Fruit fly (Drosophila melanogaster) whole organism, pupa: ENCODE data around the gene Syx18.
A peak's percentile ranks its signal among the peaks of the same experiment; 100 is the strongest.

Experiments used
- CG10348 ChIP-seq: fragments of 200-800 bp; sonication (Bioruptor generic); IDR thresholded peaks from 2 replicates; pipeline ENCODE4 v1.3.6; 2022; ENCODE audit warnings: missing biosample characterization, missing genetic modification characterization
- CG12605 ChIP-seq: fragments of 200-800 bp; sonication (Bioruptor generic); IDR thresholded peaks from 2 replicates; pipeline ENCODE4 v1.3.6; 2022; ENCODE audit warnings: missing biosample characterization, missing genetic modification characterization
- CG13204 ChIP-seq: fragments of 200-800 bp; sonication (Bioruptor generic); optimal IDR thresholded peaks from 2 replicates; lab custom pipeline; 2018; ENCODE audit warnings: missing biosample characterization, mild to moderate bottlenecking, missing genetic modification characterization, moderate library complexity
- CG14655 ChIP-seq: fragments of 200-800 bp; sonication (Bioruptor generic); optimal IDR thresholded peaks from 3 replicates; lab custom pipeline; 2017; ENCODE audit warnings: mild to moderate bottlenecking, missing biosample characterization, missing genetic modification reagents, missing genetic modification characterization
- CG15710 ChIP-seq: fragments of 200-800 bp; sonication (Bioruptor generic); optimal IDR thresholded peaks from 2 replicates; lab custom pipeline; 2018; ENCODE audit warnings: missing biosample characterization, mild to moderate bottlenecking, missing genetic modification characterization, moderate library complexity
- CG17806 ChIP-seq: fragments of 200-800 bp; sonication (Bioruptor generic); optimal IDR thresholded peaks from 2 replicates; lab custom pipeline; 2018; ENCODE audit warnings: missing biosample characterization, mild to moderate bottlenecking, missing genetic modification characterization, moderate library complexity
- CG32121 ChIP-seq: fragments of 200-800 bp; sonication (Bioruptor generic); IDR thresholded peaks from 2 replicates; pipeline ENCODE4 v1.3.6; 2022; ENCODE audit warnings: missing biosample characterization, missing genetic modification characterization
- CG34367 ChIP-seq: fragments of 200-800 bp; sonication (Bioruptor generic); optimal IDR thresholded peaks from 2 replicates; lab custom pipeline; 2018; ENCODE audit warnings: missing biosample characterization, mild to moderate bottlenecking, missing genetic modification characterization
- CG4496 ChIP-seq: fragments of 200-800 bp; sonication (Bioruptor generic); IDR thresholded peaks from 3 replicates; pipeline ENCODE4 v1.3.6; 2022; ENCODE audit warnings: missing biosample characterization, missing genetic modification characterization
- CG8159 ChIP-seq: fragments of 200-800 bp; sonication (Bioruptor generic); optimal IDR thresholded peaks from 3 replicates; lab custom pipeline; 2018; ENCODE audit warnings: missing biosample characterization, mild to moderate bottlenecking, missing genetic modification characterization, moderate library complexity
- CG8301 ChIP-seq: fragments of 200-800 bp; sonication (Bioruptor generic); optimal IDR thresholded peaks from 2 replicates; lab custom pipeline; 2018; ENCODE audit warnings: missing biosample characterization, mild to moderate bottlenecking, missing genetic modification characterization
- CG9948 ChIP-seq: fragments of 200-800 bp; sonication (Bioruptor generic); optimal IDR thresholded peaks from 2 replicates; lab custom pipeline; 2018; ENCODE audit warnings: missing biosample characterization, mild to moderate bottlenecking, missing genetic modification characterization, moderate library complexity
- D1 ChIP-seq: fragments of 200-800 bp; sonication (Bioruptor generic); optimal IDR thresholded peaks from 2 replicates; lab custom pipeline; 2018; ENCODE audit warnings: missing biosample characterization, mild to moderate bottlenecking, missing genetic modification characterization, moderate library complexity
- EcR ChIP-seq: fragments of 200-800 bp; sonication (Bioruptor generic); optimal IDR thresholded peaks from 3 replicates; lab custom pipeline; 2019; ENCODE audit warnings: missing biosample characterization, missing genetic modification characterization, mild to moderate bottlenecking, moderate library complexity, missing genetic modification reagents
- Ets98B ChIP-seq: fragments of 200-800 bp; sonication (Bioruptor generic); IDR thresholded peaks from 2 replicates; pipeline ENCODE4 v1.3.6; 2022; ENCODE audit warnings: missing biosample characterization, missing genetic modification characterization
- Pif1A ChIP-seq: fragments of 200-800 bp; sonication (Bioruptor generic); optimal IDR thresholded peaks from 3 replicates; lab custom pipeline; 2016; ENCODE audit warnings: missing biosample characterization, missing genetic modification characterization
- Pif1B ChIP-seq: fragments of 200-800 bp; sonication (Bioruptor generic); optimal IDR thresholded peaks from 3 replicates; lab custom pipeline; 2016; ENCODE audit warnings: missing biosample characterization, missing genetic modification characterization
- Snoo ChIP-seq: fragments of 200-800 bp; sonication (Bioruptor generic); optimal IDR thresholded peaks from 3 replicates; lab custom pipeline; 2017; ENCODE audit warnings: missing biosample characterization, mild to moderate bottlenecking, missing genetic modification characterization, inconsistent platforms
- fd96Ca ChIP-seq: fragments of 200-800 bp; sonication (Bioruptor generic); IDR thresholded peaks from 3 replicates; pipeline ENCODE4 v1.3.6; 2022; ENCODE audit warnings: missing biosample characterization, missing genetic modification characterization
- gl ChIP-seq: fragments of 200-800 bp; sonication (Bioruptor generic); optimal IDR thresholded peaks from 2 replicates; lab custom pipeline; 2018; ENCODE audit warnings: missing biosample characterization, mild to moderate bottlenecking, missing genetic modification characterization
- rn ChIP-seq: fragments of 200-800 bp; sonication (Bioruptor generic); IDR thresholded peaks from 2 replicates; pipeline ENCODE4 v1.3.6; 2022; ENCODE audit warnings: missing biosample characterization, missing genetic modification characterization

Gene Syx18

DNA sequence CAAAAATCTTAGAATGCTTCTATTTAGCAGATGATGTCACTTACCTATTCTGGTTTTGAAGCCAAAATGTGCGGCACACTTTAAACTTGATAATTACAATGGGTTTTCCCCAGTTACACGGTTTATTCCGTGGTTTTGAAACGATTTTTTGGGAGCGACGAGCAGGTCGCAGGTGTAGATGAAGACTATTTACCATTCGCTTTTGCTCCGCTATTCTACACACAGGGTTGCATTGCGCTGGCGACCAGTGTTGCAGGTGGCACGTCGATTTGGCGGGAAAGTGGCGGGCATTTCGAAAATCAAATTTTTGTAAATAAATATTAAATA is 42.7 kb downstream of the Syx18 start, which contains the start of gene REPTOR:
Gene REPTOR (minus strand): TSS at position 196 of the 327 bp plus-strand sequence.
- no peak for TF ChIP-seq Ets98B (GFP tag; lab: Robert Waterston, UW)
- TF ChIP-seq CG14655 (GFP tag; lab: Kevin White, UChicago), result no peak
- no peak for TF ChIP-seq EcR (GFP tag; lab: Kevin White, UChicago)
- TF ChIP-seq rn, result no peak
- no peak for TF ChIP-seq fd96Ca (GFP tag; lab: Robert Waterston, UW)
- TF ChIP-seq CG8159, result no peak
- TF ChIP-seq Snoo (tag; lab: Kevin White, UChicago), result peak; percentile 24
- peak; percentile 34 for TF ChIP-seq Pif1B (GFP tag; lab: Kevin White, UChicago)
- TF ChIP-seq CG10348, result no peak
- no peak for TF ChIP-seq CG34367 (tag; lab: Kevin White, UChicago)
- no peak for TF ChIP-seq CG13204 (GFP tag; lab: Kevin White, UChicago)
- TF ChIP-seq CG15710 (tag; lab: Kevin White, UChicago), result peak; percentile 11
- no peak for TF ChIP-seq Pif1A (GFP tag; lab: Kevin White, UChicago)
- TF ChIP-seq CG32121 (GFP tag; lab: Robert Waterston, UW), result no peak
- TF ChIP-seq CG9948, result no peak
- TF ChIP-seq CG17806 (tag; lab: Kevin White, UChicago), result no peak
- TF ChIP-seq CG4496 (GFP tag; lab: Robert Waterston, UW), result no peak
- TF ChIP-seq CG8301 (tag; lab: Kevin White, UChicago), result no peak
- TF ChIP-seq D1 (tag; lab: Kevin White, UChicago), result no peak
- no peak for TF ChIP-seq CG12605
- no peak for TF ChIP-seq gl (tag; lab: Kevin White, UChicago)
- TF ChIP-seq, all 21 proteins: peak for 3

- TF ChIP-seq CG34367 (tag; lab: Kevin White, UChicago) (no peak), CG12605 (no peak), CG15710 (tag; lab: Kevin White, UChicago) (no peak), Pif1B (GFP tag; lab: Kevin White, UChicago) (no peak), CG8301 (tag; lab: Kevin White, UChicago) (no peak), rn (no peak), Ets98B (GFP tag; lab: Robert Waterston, UW) (no peak), Snoo (tag; lab: Kevin White, UChicago) (no peak), EcR (GFP tag; lab: Kevin White, UChicago) (peak; percentile 12), CG14655 (GFP tag; lab: Kevin White, UChicago) (peak; percentile 11), CG10348 (no peak), CG17806 (tag; lab: Kevin White, UChicago) (no peak), CG9948 (no peak), gl (tag; lab: Kevin White, UChicago) (no peak), fd96Ca (GFP tag; lab: Robert Waterston, UW) (no peak), Pif1A (GFP tag; lab: Kevin White, UChicago) (no peak), CG13204 (GFP tag; lab: Kevin White, UChicago) (peak; percentile 75), CG8159 (no peak), CG32121 (GFP tag; lab: Robert Waterston, UW) (no peak), CG4496 (GFP tag; lab: Robert Waterston, UW) (no peak), D1 (tag; lab: Kevin White, UChicago) (peak; percentile 41)
- TF ChIP-seq, all 21 proteins: peak for 4
Measured at dm6 chr3R:24581891-24582668, 43.3 kb downstream of the Syx18 start.

- TF ChIP-seq CG14655 (GFP tag; lab: Kevin White, UChicago) (no peak), Ets98B (GFP tag; lab: Robert Waterston, UW) (no peak), fd96Ca (GFP tag; lab: Robert Waterston, UW) (no peak), CG17806 (tag; lab: Kevin White, UChicago) (no peak), CG12605 (no peak), CG9948 (no peak), CG15710 (tag; lab: Kevin White, UChicago) (no peak), CG13204 (GFP tag; lab: Kevin White, UChicago) (no peak), Pif1A (GFP tag; lab: Kevin White, UChicago) (no peak), rn (no peak), gl (tag; lab: Kevin White, UChicago) (no peak), CG8159 (no peak), Pif1B (GFP tag; lab: Kevin White, UChicago) (no peak), CG34367 (tag; lab: Kevin White, UChicago) (no peak)
Measured at dm6 chr3R:24580963-24581277, 44.4 kb downstream of the Syx18 start.

DNA sequence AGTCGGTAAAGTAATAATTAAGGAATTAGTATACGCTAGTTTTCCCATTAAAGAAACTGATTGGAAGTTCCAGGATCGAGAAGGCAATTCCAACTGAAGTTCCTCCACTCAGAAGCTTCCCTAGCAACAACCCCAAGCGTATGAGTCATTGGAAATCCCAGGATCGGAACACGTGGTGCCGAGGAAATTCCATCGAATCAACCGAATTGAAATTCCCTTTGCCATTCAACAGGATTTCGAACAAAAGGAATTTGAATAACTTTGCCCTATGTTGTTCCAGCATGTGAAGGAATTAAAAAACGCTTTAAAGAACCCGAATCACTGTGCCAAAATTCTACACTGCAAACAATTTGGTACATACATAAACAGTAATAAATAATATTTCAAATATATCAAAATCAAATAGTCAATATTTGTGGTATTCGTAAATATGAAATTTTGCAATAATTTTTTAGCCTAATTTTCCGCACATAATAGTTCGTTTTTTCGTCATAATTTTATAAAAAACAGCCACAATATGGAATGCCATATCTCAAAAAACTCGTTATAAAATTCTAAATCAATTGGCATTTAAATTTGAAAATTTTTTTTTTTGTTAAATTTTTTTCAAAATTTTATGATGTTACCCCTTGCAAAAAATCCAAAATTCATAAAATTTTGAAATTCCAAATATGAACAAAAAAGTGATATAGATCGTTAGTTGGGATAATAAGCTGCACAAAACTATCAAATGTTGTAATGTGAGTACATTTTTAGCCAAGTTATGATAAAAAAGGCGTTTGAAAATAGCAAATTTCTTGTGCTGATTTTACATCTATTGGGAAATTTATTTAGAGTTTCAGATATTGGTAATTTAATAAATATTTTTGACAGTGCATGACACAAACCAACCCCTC is 45.0 kb downstream of the Syx18 start:
- peak; percentile 21 for TF ChIP-seq CG8159
- TF ChIP-seq D1 (tag; lab: Kevin White, UChicago), result no peak
- no peak for TF ChIP-seq CG12605
- peak; percentile 7 for TF ChIP-seq Snoo (tag; lab: Kevin White, UChicago)
- TF ChIP-seq CG9948, result no peak

DNA sequence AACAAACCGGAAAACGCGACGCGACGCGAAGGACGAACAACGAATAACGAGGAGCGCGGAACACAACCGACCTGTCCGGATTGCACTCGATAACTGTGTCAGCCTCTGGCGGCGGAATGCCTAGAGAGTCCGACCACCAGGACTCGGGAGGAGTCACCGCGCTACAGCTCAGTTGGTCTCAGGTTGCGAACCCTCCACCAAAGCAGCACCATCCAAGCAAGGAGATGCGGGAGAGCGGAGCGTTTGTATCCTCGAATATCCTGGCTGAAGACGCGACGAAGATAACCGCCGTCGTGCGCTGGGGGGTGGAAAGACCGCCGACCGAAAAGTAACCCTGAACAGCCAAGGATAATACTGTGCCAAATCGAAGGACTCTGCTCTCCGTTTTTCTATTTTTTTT is 48.0 kb downstream of the Syx18 start:
- no peak for TF ChIP-seq CG9948
- no peak for TF ChIP-seq CG15710 (tag; lab: Kevin White, UChicago)
- TF ChIP-seq CG32121 (GFP tag; lab: Robert Waterston, UW), result no peak
- TF ChIP-seq CG17806 (tag; lab: Kevin White, UChicago), result no peak
- no peak for TF ChIP-seq CG8159
- no peak for TF ChIP-seq CG8301 (tag; lab: Kevin White, UChicago)
- TF ChIP-seq gl (tag; lab: Kevin White, UChicago), result no peak
- no peak for TF ChIP-seq fd96Ca (GFP tag; lab: Robert Waterston, UW)
- TF ChIP-seq Snoo (tag; lab: Kevin White, UChicago), result no peak
- no peak for TF ChIP-seq CG12605
